Fruit fly (Drosophila melanogaster) whole organism, adult: Measurements from ENCODE around the gene Wdr81.
"Not testable (repeated sequence)": the region's sequence is repeated elsewhere in the genome, so short reads cannot be mapped to it uniquely, and the experiment has no call there.

ENCODE experiments used
- CG11617 ChIP-seq: fragments of 200-800 bp; sonication (Bioruptor generic); optimal IDR thresholded peaks from 2 replicates; lab custom pipeline; 2017; ENCODE audit warnings: mild to moderate bottlenecking, missing biosample characterization, missing genetic modification reagents, missing genetic modification characterization
- CG12768 ChIP-seq: fragments of 200-800 bp; sonication (Bioruptor generic); optimal IDR thresholded peaks from 2 replicates; lab custom pipeline; 2017; ENCODE audit warnings: missing biosample characterization, missing genetic modification characterization, mild to moderate bottlenecking, moderate library complexity, missing genetic modification reagents
- CG14711 ChIP-seq: fragments of 200-800 bp; sonication (Bioruptor generic); optimal IDR thresholded peaks from 2 replicates; lab custom pipeline; 2018; ENCODE audit warnings: missing biosample characterization, mild to moderate bottlenecking, missing genetic modification characterization, moderate library complexity
- CG1620 ChIP-seq: fragments of 200-800 bp; sonication (Bioruptor generic); optimal IDR thresholded peaks from 2 replicates; lab custom pipeline; 2016; ENCODE audit warnings: missing biosample characterization, missing genetic modification characterization
- CG33017 ChIP-seq: fragments of 200-800 bp; sonication (Bioruptor generic); optimal IDR thresholded peaks from 2 replicates; lab custom pipeline; 2018; ENCODE audit warnings: missing biosample characterization, mild to moderate bottlenecking, missing genetic modification characterization, moderate library complexity
- CG5204 ChIP-seq: fragments of 200-800 bp; sonication (Bioruptor generic); optimal IDR thresholded peaks from 2 replicates; lab custom pipeline; 2016; ENCODE audit warnings: missing biosample characterization, missing genetic modification characterization
- CG7045 ChIP-seq: fragments of 200-800 bp; sonication (Bioruptor generic); optimal IDR thresholded peaks from 2 replicates; lab custom pipeline; 2017; ENCODE audit warnings: missing biosample characterization, mild to moderate bottlenecking, missing genetic modification characterization
- CG7101 ChIP-seq: fragments of 200-800 bp; sonication (Bioruptor generic); optimal IDR thresholded peaks from 2 replicates; lab custom pipeline; 2018; ENCODE audit warnings: missing biosample characterization, mild to moderate bottlenecking, missing genetic modification characterization, moderate library complexity
- Clk ChIP-seq: fragments of 200-800 bp; sonication (Bioruptor generic); optimal IDR thresholded peaks from 2 replicates; lab custom pipeline; 2017; ENCODE audit warnings: missing biosample characterization, missing genetic modification characterization
- Crg-1 ChIP-seq: fragments of 200-800 bp; sonication (Bioruptor generic); optimal IDR thresholded peaks from 2 replicates; lab custom pipeline; 2016; ENCODE audit warnings: missing biosample characterization, missing genetic modification characterization
- Hr96 ChIP-seq: fragments of 200-800 bp; sonication (Bioruptor generic); optimal IDR thresholded peaks from 2 replicates; lab custom pipeline; 2016; ENCODE audit warnings: missing biosample characterization, missing genetic modification characterization
- Mnt ChIP-seq: fragments of 200-800 bp; sonication (Bioruptor generic); optimal IDR thresholded peaks from 2 replicates; lab custom pipeline; 2016; ENCODE audit warnings: missing biosample characterization, mild to moderate bottlenecking, missing genetic modification characterization
- bab1 ChIP-seq: fragments of 200-800 bp; sonication (Bioruptor generic); optimal IDR thresholded peaks from 3 replicates; lab custom pipeline; 2019; ENCODE audit warnings: missing biosample characterization, mild to moderate bottlenecking, missing genetic modification characterization, moderate library complexity
- cic ChIP-seq: fragments of 200-800 bp; sonication (Bioruptor generic); optimal IDR thresholded peaks from 2 replicates; lab custom pipeline; 2017; ENCODE audit warnings: missing biosample characterization, mild to moderate bottlenecking, missing genetic modification characterization, moderate library complexity
- kay ChIP-seq: fragments of 200-800 bp; sonication (Bioruptor generic); peaks from one replicate; lab custom pipeline; 2016; ENCODE audit warnings: missing biosample characterization, missing genetic modification characterization, borderline replicate concordance
- ovo ChIP-seq: fragments of 200-800 bp; sonication (Bioruptor generic); optimal IDR thresholded peaks from 2 replicates; lab custom pipeline; 2016; ENCODE audit warnings: missing biosample characterization, missing genetic modification characterization
- pad ChIP-seq: fragments of 200-800 bp; sonication (Bioruptor generic); optimal IDR thresholded peaks from 3 replicates; lab custom pipeline; 2017; ENCODE audit warnings: missing biosample characterization, missing genetic modification characterization, mild to moderate bottlenecking, moderate library complexity, missing genetic modification reagents
- tj ChIP-seq: fragments of 200-800 bp; sonication (Bioruptor generic); optimal IDR thresholded peaks from 3 replicates; lab custom pipeline; 2017; ENCODE audit warnings: missing biosample characterization, mild to moderate bottlenecking, missing genetic modification characterization, moderate library complexity
- toe ChIP-seq: fragments of 200-800 bp; sonication (Bioruptor generic); optimal IDR thresholded peaks from 2 replicates; lab custom pipeline; 2016; ENCODE audit warnings: missing biosample characterization, missing genetic modification characterization

The Wdr81 gene

dm6 chr2L:12001132-12001531 lies 19.6 kb downstream of the Wdr81 start:
- TF ChIP-seq CG12768 (GFP tag; lab: Kevin White, UChicago), result peak; percentile 58
- TF ChIP-seq tj (GFP tag; lab: Kevin White, UChicago), result peak; percentile 42
- TF ChIP-seq cic (GFP tag; lab: Kevin White, UChicago), result no peak

dm6 chr2L:11999240-11999704 lies 21.5 kb downstream of the Wdr81 start, which contains the start of the genes CG18787 and Nfs1:
CG18787 (minus strand) TSS chr2L:11999340.
Nfs1 (plus strand) TSS chr2L:11999654.
- not testable (repeated sequence) for TF ChIP-seq CG7101 (tag; lab: Kevin White, UChicago); Clk (GFP tag; lab: Kevin White, UChicago); toe (GFP tag; lab: Kevin White, UChicago)

dm6 chr2L:11996509-11996908 lies 24.3 kb downstream of the Wdr81 start, which contains the start of gene Ada1-1:
Ada1-1 (plus strand) TSS chr2L:11996809.
- not testable (repeated sequence) for TF ChIP-seq CG5204 (GFP tag; lab: Kevin White, UChicago); CG33017 (tag; lab: Kevin White, UChicago); Clk (GFP tag; lab: Kevin White, UChicago)

- not testable (repeated sequence) for TF ChIP-seq CG1620 (GFP tag; lab: Kevin White, UChicago); CG14711 (tag; lab: Kevin White, UChicago); Mnt (GFP tag; lab: Kevin White, UChicago)
These were observed 25.4 kb downstream of the Wdr81 start, which contains the start of the genes CG18789 and Qtzl for dm6 chr2L:11995332-11995790. CG18789 (minus strand) TSS chr2L:11995432. Qtzl (plus strand) TSS chr2L:11995740.

dm6 chr2L:11992602-11993001 lies 28.2 kb downstream of the Wdr81 start, which contains the start of gene Ada1-2:
Ada1-2 (plus strand) TSS chr2L:11992902.
- not testable (repeated sequence) for TF ChIP-seq Mnt (GFP tag; lab: Kevin White, UChicago); kay (GFP tag; lab: Kevin White, UChicago); CG14711 (tag; lab: Kevin White, UChicago)

dm6 chr2L:11990458-11991065 lies 30.2 kb downstream of the Wdr81 start, which contains the start of gene escl:
escl (plus strand) TSS chr2L:11990927.
- TF ChIP-seq CG14711 (tag; lab: Kevin White, UChicago) (peak; percentile 89), CG11617 (GFP tag; lab: Kevin White, UChicago) (peak; percentile 3), CG7045 (GFP tag; lab: Kevin White, UChicago) (no peak), CG7101 (tag; lab: Kevin White, UChicago) (no peak), cic (GFP tag; lab: Kevin White, UChicago) (no peak)

dm6 chr2L:11989729-11990128 lies 31.0 kb downstream of the Wdr81 start, which contains the start of the genes zuc and dgt2:
zuc (minus strand) TSS chr2L:11989882.
dgt2 (plus strand) TSS chr2L:11989936.
- no peak for TF ChIP-seq pad (GFP tag; lab: Kevin White, UChicago)

dm6 chr2L:11989210-11989609 lies 31.6 kb downstream of the Wdr81 start:
- TF ChIP-seq tj (GFP tag; lab: Kevin White, UChicago) (no peak), ovo (GFP tag; lab: Kevin White, UChicago) (no peak), CG1620 (GFP tag; lab: Kevin White, UChicago) (no peak), kay (GFP tag; lab: Kevin White, UChicago) (no peak), Clk (GFP tag; lab: Kevin White, UChicago) (no peak), pad (GFP tag; lab: Kevin White, UChicago) (no peak), Mnt (GFP tag; lab: Kevin White, UChicago) (no peak), bab1 (GFP tag; lab: Kevin White, UChicago) (no peak), CG14711 (tag; lab: Kevin White, UChicago) (no peak), CG5204 (GFP tag; lab: Kevin White, UChicago) (no peak), Crg-1 (no peak), CG12768 (GFP tag; lab: Kevin White, UChicago) (no peak), CG7045 (GFP tag; lab: Kevin White, UChicago) (no peak), toe (GFP tag; lab: Kevin White, UChicago) (no peak), Hr96 (GFP tag; lab: Kevin White, UChicago) (no peak), CG11617 (GFP tag; lab: Kevin White, UChicago) (no peak), CG33017 (tag; lab: Kevin White, UChicago) (no peak), CG7101 (tag; lab: Kevin White, UChicago) (no peak), cic (GFP tag; lab: Kevin White, UChicago) (no peak)
